Worm (Caenorhabditis elegans): ENCODE measurements around the gene F28B12.6.

- no peak for TF ChIP-seq ref-1 (GFP tag; conservative IDR thresholded peaks at IDR 0.05)
- no peak for TF ChIP-seq klf-2 (GFP tag; conservative IDR thresholded peaks at IDR 0.05)
- TF ChIP-seq med-1 (GFP tag; optimal IDR thresholded peaks at IDR 0.05; ENCODE audit: insufficient read depth) = no peak
- TF ChIP-seq ztf-23 (GFP tag; IDR thresholded peaks at IDR 0.05) = 0 out of 2 replicates have a peak, but pooled peaks have one; percentile 29
- TF ChIP-seq flt-1 (GFP tag; IDR thresholded peaks at IDR 0.05) = no peak
- TF ChIP-seq T22C8.4 (GFP tag; IDR thresholded peaks at IDR 0.05) = no peak
- no peak for TF ChIP-seq ztf-29 (GFP tag; IDR thresholded peaks at IDR 0.05)
- no peak for TF ChIP-seq cog-1 (tag; optimal IDR thresholded peaks at IDR 0.05)
- TF ChIP-seq tab-1 (GFP tag; IDR thresholded peaks at IDR 0.05) = no peak
These were observed 1.9 kb downstream of the F28B12.6 start, which contains the start of gene F28B12.1 for ce11 chrII:5942593-5942992.

Measured in whole organism, midembryonic.